Worm (Caenorhabditis elegans): ENCODE results near the gene asp-5.

asp-5 gene

ce11 chrV:8318135-8318534 lies 46.0 kb downstream of the asp-5 start, which contains the start of gene clec-219:
Gene clec-219, plus strand, starts transcription at chrV:8318435.
- TF ChIP-seq sem-4 (tag; optimal IDR thresholded peaks at IDR 0.05) = no peak
- TF ChIP-seq zag-1 (tag; optimal IDR thresholded peaks at IDR 0.05) = no peak
- TF ChIP-seq nhr-11 (tag; optimal IDR thresholded peaks at IDR 0.05) = no peak
- no peak for TF ChIP-seq sma-9 (GFP tag; optimal IDR thresholded peaks at IDR 0.05)
- no peak for TF ChIP-seq sma-9 (tag; optimal IDR thresholded peaks at IDR 0.05)
- TF ChIP-seq Y55F3AM.14 (GFP tag; optimal IDR thresholded peaks at IDR 0.05) = no peak

DNA sequence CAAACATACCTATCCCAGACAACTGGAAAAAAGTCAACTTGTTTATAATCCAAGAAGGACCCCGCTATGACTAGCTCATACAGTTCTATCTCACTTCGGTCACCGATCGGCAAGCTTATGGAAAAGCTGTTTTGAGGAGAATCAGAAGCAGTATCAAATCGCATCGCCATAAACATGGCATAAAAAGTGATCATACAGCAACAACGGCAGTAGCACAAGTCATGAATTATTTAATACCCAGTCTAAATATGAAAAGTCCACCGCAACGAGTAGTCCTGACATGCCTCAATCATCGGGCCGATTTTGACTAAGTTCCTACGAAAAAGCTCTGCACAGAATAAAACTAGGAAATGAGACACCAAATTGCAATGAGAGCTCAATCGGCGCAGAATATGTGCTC lies 51.4 kb downstream of the asp-5 start:
- TF ChIP-seq lin-13 (GFP tag; optimal IDR thresholded peaks at IDR 0.05) = no peak
- TF ChIP-seq unc-62 (GFP tag; optimal IDR thresholded peaks at IDR 0.05) = no peak
- no peak for TF ChIP-seq mab-5 (tag; optimal IDR thresholded peaks at IDR 0.05)
- TF ChIP-seq Y55F3AM.14 (GFP tag; optimal IDR thresholded peaks at IDR 0.05) = no peak
- TF ChIP-seq nhr-77 (tag; optimal IDR thresholded peaks at IDR 0.05) = no peak
- no peak for TF ChIP-seq F13H6.1 (tag; optimal IDR thresholded peaks at IDR 0.05)
- TF ChIP-seq nhr-237 (tag; optimal IDR thresholded peaks at IDR 0.05) = no peak
- no peak for TF ChIP-seq ztf-11 (tag; optimal IDR thresholded peaks at IDR 0.05)
- no peak for TF ChIP-seq crh-2 (tag; optimal IDR thresholded peaks at IDR 0.05)
- TF ChIP-seq egl-27 (tag; optimal IDR thresholded peaks at IDR 0.05) = no peak

All from whole organism, L2 larva.